Fruit fly (Drosophila melanogaster) whole organism, embryonic: ENCODE results near the gene CG45544.
A peak's percentile ranks its signal among the peaks of the same experiment; 100 is the strongest.

Experiments
- Bgb ChIP-seq: fragments of 200-800 bp; sonication (Bioruptor generic); IDR thresholded peaks from 2 replicates; pipeline ENCODE4 v1.3.6; 2022; ENCODE audit warnings: missing biosample characterization, missing genetic modification characterization; ENCODE audit not compliant: partially characterized antibody
- CG10209 ChIP-seq: fragments of 200-800 bp; sonication (Bioruptor generic); optimal IDR thresholded peaks from 3 replicates; lab custom pipeline; 2017; ENCODE audit warnings: missing biosample characterization, mild to moderate bottlenecking, missing genetic modification characterization, missing genetic modification reagents
- CG1024 ChIP-seq: fragments of 200-800 bp; sonication (Bioruptor generic); IDR thresholded peaks from 2 replicates; pipeline ENCODE4 v1.3.6; 2022; ENCODE audit warnings: missing biosample characterization, missing genetic modification characterization
- CG11695 ChIP-seq: fragments of 200-800 bp; sonication (Bioruptor generic); IDR thresholded peaks from 3 replicates; pipeline ENCODE4 v1.3.6; 2022; ENCODE audit warnings: missing biosample characterization, missing genetic modification characterization
- CG13775 ChIP-seq: fragments of 200-800 bp; sonication (Bioruptor generic); optimal IDR thresholded peaks from 3 replicates; lab custom pipeline; 2017; ENCODE audit warnings: missing biosample characterization, mild to moderate bottlenecking, missing genetic modification characterization
- CG14965 ChIP-seq: fragments of 200-800 bp; sonication (Bioruptor generic); optimal IDR thresholded peaks from 2 replicates; lab custom pipeline; 2016; ENCODE audit warnings: missing biosample characterization, missing genetic modification characterization, borderline replicate concordance
- CG15011 ChIP-seq: fragments of 200-800 bp; sonication (Bioruptor generic); optimal IDR thresholded peaks from 3 replicates; lab custom pipeline; 2018; ENCODE audit warnings: missing biosample characterization, mild to moderate bottlenecking, missing genetic modification characterization
- CG2129 ChIP-seq: fragments of 200-800 bp; sonication (Bioruptor generic); IDR thresholded peaks from 2 replicates; pipeline ENCODE4 v1.3.6; 2022; ENCODE audit warnings: missing biosample characterization, missing genetic modification characterization; ENCODE audit not compliant: partially characterized antibody
- CG2712 ChIP-seq: fragments of 200-800 bp; optimal IDR thresholded peaks from 3 replicates; lab custom pipeline; 2019; ENCODE audit warnings: missing biosample characterization, mild to moderate bottlenecking, missing genetic modification characterization, moderate library complexity
- CG31365 ChIP-seq: fragments of 200-800 bp; sonication (Bioruptor generic); optimal IDR thresholded peaks from 2 replicates; lab custom pipeline; 2018; ENCODE audit warnings: missing biosample characterization, mild to moderate bottlenecking, missing genetic modification characterization
- CG31441 ChIP-seq: fragments of 200-800 bp; sonication (Bioruptor generic); IDR thresholded peaks from 2 replicates; pipeline ENCODE4 v1.3.6; 2022; ENCODE audit warnings: missing biosample characterization, missing genetic modification characterization
- CG4360 ChIP-seq: fragments of 200-800 bp; sonication (Bioruptor generic); IDR thresholded peaks from 2 replicates; pipeline ENCODE4 v1.3.6; 2022; ENCODE audit warnings: missing biosample characterization, missing genetic modification characterization
- CG4424 ChIP-seq: fragments of 200-800 bp; sonication (Bioruptor generic); optimal IDR thresholded peaks from 3 replicates; lab custom pipeline; 2016; ENCODE audit warnings: missing biosample characterization, missing genetic modification characterization
- CG7271 ChIP-seq: fragments of 200-800 bp; sonication (Bioruptor generic); optimal IDR thresholded peaks from 2 replicates; lab custom pipeline; 2018; ENCODE audit warnings: missing biosample characterization, mild to moderate bottlenecking, missing genetic modification characterization, moderate library complexity
- CG7786 ChIP-seq: fragments of 200-800 bp; sonication (Bioruptor generic); optimal IDR thresholded peaks from 2 replicates; lab custom pipeline; 2016; ENCODE audit warnings: missing biosample characterization, missing genetic modification characterization
- CG7928 ChIP-seq: fragments of 200-800 bp; sonication (Bioruptor generic); optimal IDR thresholded peaks from 2 replicates; lab custom pipeline; 2017; ENCODE audit warnings: missing biosample characterization, mild to moderate bottlenecking, missing genetic modification characterization
- CG8290 ChIP-seq, 3 experiments: fragments of 200-800 bp; sonication (Bioruptor generic); optimal IDR thresholded peaks; 2 replicates each; lab custom pipeline; 2016 to 2019; ENCODE audit warnings: missing biosample characterization in 3 of 3, missing genetic modification characterization in 3 of 3, mild to moderate bottlenecking in 2 of 3, moderate library complexity in 1 of 3
- Dad ChIP-seq: fragments of 200-800 bp; sonication (Bioruptor generic); optimal IDR thresholded peaks from 3 replicates; lab custom pipeline; 2016; ENCODE audit warnings: missing biosample characterization, missing genetic modification characterization
- Deaf1 ChIP-seq: fragments of 200-800 bp; optimal IDR thresholded peaks from 3 replicates; lab custom pipeline; 2019; ENCODE audit warnings: missing biosample characterization, mild to moderate bottlenecking, missing genetic modification characterization, moderate library complexity
- GATAe ChIP-seq: fragments of 200-800 bp; sonication (Bioruptor generic); conservative IDR thresholded peaks from 2 replicates; pipeline ENCODE4 v1.3.6; 2022; ENCODE audit warnings: missing biosample characterization, missing genetic modification characterization
- HmgZ ChIP-seq: fragments of 200-800 bp; sonication (Bioruptor generic); optimal IDR thresholded peaks from 2 replicates; lab custom pipeline; 2018; ENCODE audit warnings: missing biosample characterization, mild to moderate bottlenecking, missing genetic modification characterization
- Optix ChIP-seq: fragments of 200-800 bp; sonication (Bioruptor generic); IDR thresholded peaks from 3 replicates; pipeline ENCODE4 v1.3.6; 2022; ENCODE audit warnings: missing biosample characterization, missing genetic modification characterization
- Pdp1 ChIP-seq, 2 experiments: fragments of 200-800 bp; sonication (Bioruptor generic); optimal IDR thresholded peaks; 3 replicates each; lab custom pipeline; 2016; ENCODE audit warnings: missing biosample characterization in 2 of 2, missing genetic modification characterization in 2 of 2, mild to moderate bottlenecking in 1 of 2, moderate library complexity in 1 of 2
- Ssrp ChIP-seq: fragments of 200-800 bp; sonication (Bioruptor generic); optimal IDR thresholded peaks from 2 replicates; lab custom pipeline; 2018; ENCODE audit warnings: missing biosample characterization, mild to moderate bottlenecking, missing genetic modification characterization, moderate library complexity
- Stat92E ChIP-seq, 3 experiments: fragments of >200 bp in 2 of 3; fragments of 200-800 bp in 1 of 3; sonication (Bioruptor generic) in 1 of 3; optimal IDR thresholded peaks; 2 replicates each; lab custom pipeline; 2017 to 2019; ENCODE audit warnings: missing biosample characterization in 3 of 3, missing genetic modification characterization in 3 of 3, mild to moderate bottlenecking in 1 of 3, moderate library complexity in 1 of 3
- aop ChIP-seq: fragments of 200-800 bp; sonication (Bioruptor generic); IDR thresholded peaks from 2 replicates; pipeline ENCODE4 v1.3.6; 2022; ENCODE audit warnings: missing biosample characterization, missing genetic modification characterization
- bsh ChIP-seq, 2 experiments: fragments of 200-800 bp; sonication (Bioruptor generic); optimal IDR thresholded peaks; 2 replicates each; lab custom pipeline; 2017 to 2018; ENCODE audit warnings: mild to moderate bottlenecking in 2 of 2, missing biosample characterization in 2 of 2, missing genetic modification characterization in 2 of 2, moderate library complexity in 1 of 2
- chm ChIP-seq: fragments of 200-800 bp; sonication (Bioruptor generic); IDR thresholded peaks from 2 replicates; pipeline ENCODE4 v1.3.6; 2022; ENCODE audit warnings: missing biosample characterization, missing genetic modification characterization
- crol ChIP-seq: fragments of 200-800 bp; sonication (Bioruptor generic); IDR thresholded peaks from 2 replicates; pipeline ENCODE4 v1.3.6; 2022; ENCODE audit warnings: missing biosample characterization, missing genetic modification characterization
- dpn ChIP-seq, 2 experiments: fragments of 200-800 bp; sonication (Bioruptor generic); optimal IDR thresholded peaks; 3 replicates each; lab custom pipeline; 2016; ENCODE audit warnings: missing biosample characterization in 2 of 2, missing genetic modification characterization in 2 of 2
- fd102C ChIP-seq: fragments of 200-800 bp; sonication (Bioruptor generic); optimal IDR thresholded peaks from 2 replicates; lab custom pipeline; 2018; ENCODE audit warnings: missing biosample characterization, mild to moderate bottlenecking, missing genetic modification characterization, moderate library complexity
- ftz-f1 ChIP-seq: fragments of 200-800 bp; sonication (Bioruptor generic); optimal IDR thresholded peaks from 2 replicates; lab custom pipeline; 2016; ENCODE audit warnings: missing biosample characterization, missing genetic modification characterization
- gt ChIP-seq: fragments of 200-800 bp; sonication (Bioruptor generic); IDR thresholded peaks from 2 replicates; pipeline ENCODE4 v1.3.6; 2022; ENCODE audit warnings: missing biosample characterization, missing genetic modification characterization
- her ChIP-seq: fragments of 200-800 bp; sonication (Bioruptor generic); optimal IDR thresholded peaks from 2 replicates; lab custom pipeline; 2016; ENCODE audit warnings: missing biosample characterization, missing genetic modification characterization
- lbe ChIP-seq: fragments of 200-800 bp; sonication (Bioruptor generic); optimal IDR thresholded peaks from 2 replicates; lab custom pipeline; 2016; ENCODE audit warnings: missing biosample characterization, mild to moderate bottlenecking, missing genetic modification characterization
- lola ChIP-seq, 3 experiments: fragments of >200 bp in 2 of 3; fragments of 200-800 bp in 1 of 3; sonication (Bioruptor generic) in 1 of 3; optimal IDR thresholded peaks; 2 replicates each; lab custom pipeline; 2017 to 2019; ENCODE audit warnings: missing biosample characterization in 3 of 3, missing genetic modification characterization in 3 of 3, mild to moderate bottlenecking in 1 of 3, moderate library complexity in 1 of 3
- odd ChIP-seq: fragments of 200-800 bp; sonication (Bioruptor generic); optimal IDR thresholded peaks from 2 replicates; lab custom pipeline; 2017; ENCODE audit warnings: missing biosample characterization, mild to moderate bottlenecking, missing genetic modification characterization
- psq ChIP-seq: fragments of 200-800 bp; sonication (Bioruptor generic); optimal IDR thresholded peaks from 2 replicates; lab custom pipeline; 2017; ENCODE audit warnings: missing biosample characterization, missing genetic modification characterization
- ranshi ChIP-seq: fragments of 200-800 bp; sonication (Bioruptor generic); IDR thresholded peaks from 2 replicates; pipeline ENCODE4 v1.3.6; 2022; ENCODE audit warnings: missing biosample characterization, missing genetic modification characterization
- repo ChIP-seq: fragments of 200-800 bp; sonication (Bioruptor generic); optimal IDR thresholded peaks from 2 replicates; lab custom pipeline; 2016; ENCODE audit warnings: missing biosample characterization, missing genetic modification characterization
- sd ChIP-seq: fragments of 200-800 bp; sonication (Bioruptor generic); optimal IDR thresholded peaks from 3 replicates; lab custom pipeline; 2018; ENCODE audit warnings: missing biosample characterization, mild to moderate bottlenecking, missing genetic modification characterization, moderate library complexity
- sens ChIP-seq: fragments of 200-800 bp; sonication (Bioruptor generic); peaks from one replicate; lab custom pipeline; 2016; ENCODE audit warnings: missing biosample characterization, missing genetic modification characterization
- sens-2 ChIP-seq: fragments of 200-800 bp; sonication (Bioruptor generic); IDR thresholded peaks from 2 replicates; pipeline ENCODE4 v1.3.6; 2022; ENCODE audit warnings: missing biosample characterization, missing genetic modification characterization
- sima ChIP-seq: fragments of 200-800 bp; sonication (Bioruptor generic); optimal IDR thresholded peaks from 2 replicates; lab custom pipeline; 2016; ENCODE audit warnings: missing biosample characterization, missing genetic modification characterization
- stc ChIP-seq: fragments of 200-800 bp; sonication (Bioruptor generic); IDR thresholded peaks from 2 replicates; pipeline ENCODE4 v1.3.6; 2022; ENCODE audit warnings: missing biosample characterization, missing genetic modification characterization
- tgo ChIP-seq: fragments of 200-800 bp; sonication (Bioruptor generic); IDR thresholded peaks from 3 replicates; pipeline ENCODE4 v1.3.6; 2022; ENCODE audit warnings: missing biosample characterization, missing genetic modification characterization
- vvl ChIP-seq: fragments of 200-800 bp; sonication (Bioruptor generic); IDR thresholded peaks from 2 replicates; pipeline ENCODE4 v1.3.6; 2022; ENCODE audit warnings: missing biosample characterization, missing genetic modification characterization
- wdn ChIP-seq: fragments of 200-800 bp; sonication (Bioruptor generic); IDR thresholded peaks from 2 replicates; pipeline ENCODE4 v1.3.6; 2022; ENCODE audit warnings: missing biosample characterization, missing genetic modification characterization

CG45544 gene

DNA sequence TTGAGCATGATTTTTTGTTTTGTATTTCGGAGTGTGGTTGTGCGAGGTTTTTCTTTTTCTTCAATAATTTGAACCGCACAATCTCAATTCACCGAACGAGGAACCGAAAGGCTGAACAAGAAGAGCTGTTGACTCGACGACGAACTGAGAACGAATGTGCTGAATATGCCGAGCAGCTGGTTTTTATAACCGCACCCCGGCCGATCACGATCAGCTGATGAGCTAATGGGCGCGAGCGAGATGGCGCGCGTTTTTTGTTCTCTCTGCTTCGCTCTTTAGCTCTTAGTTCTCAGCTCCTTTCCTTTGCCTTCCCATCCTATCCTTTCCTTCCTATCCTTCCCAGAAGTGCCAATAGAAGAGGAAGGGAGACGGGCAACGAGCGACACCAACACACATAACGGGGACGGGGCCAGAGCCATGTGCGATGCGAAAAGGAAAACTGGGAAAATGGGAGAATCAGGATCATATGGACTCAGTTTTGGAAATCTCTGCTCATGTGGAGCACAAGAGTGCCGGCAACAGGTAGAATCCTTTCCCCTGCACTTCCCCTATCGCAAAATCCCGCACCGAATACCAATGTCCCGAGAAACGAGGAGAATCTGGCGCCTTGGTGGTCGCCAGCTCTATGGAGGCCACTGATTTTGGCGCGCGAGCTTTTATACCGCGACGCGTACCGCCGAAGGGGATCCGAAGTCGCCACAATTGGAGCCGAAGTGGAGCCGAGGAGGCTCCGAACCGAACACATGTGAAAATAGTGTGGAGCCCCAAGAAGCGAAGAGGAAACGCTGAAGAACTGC lies 921 bp upstream of the CG45544 start, which contains the start of gene stg (continued):
- peak; percentile 93 for TF ChIP-seq chm (GFP tag; lab: Robert Waterston, UW)
- TF ChIP-seq sima = no peak
- TF ChIP-seq CG4360 (GFP tag; lab: Robert Waterston, UW) = no peak
- TF ChIP-seq sd (tag; lab: Kevin White, UChicago) = no peak
- peak; percentile 22 for TF ChIP-seq CG4424 (GFP tag; lab: Kevin White, UChicago)
- peak; percentile 21; the same call in 1 of the 2 replicates for TF ChIP-seq sens-2
- TF ChIP-seq fd102C = peak; percentile 7
- TF ChIP-seq CG10209 (GFP tag; lab: Kevin White, UChicago) = no peak
- no peak for TF ChIP-seq CG14965 (GFP tag; lab: Kevin White, UChicago)
- peak; percentile 37 for TF ChIP-seq her
- TF ChIP-seq Pdp1 (GFP tag; optimal IDR thresholded peaks at IDR 0.05; lab: Kevin White, UChicago) = peak in 1 of 2 experiments; percentile 10
- TF ChIP-seq lola (GFP tag; optimal IDR thresholded peaks at IDR 0.05; lab: Kevin White, UChicago) = no peak
- TF ChIP-seq HmgZ (tag; lab: Kevin White, UChicago) = no peak
- TF ChIP-seq odd (GFP tag; lab: Kevin White, UChicago) = peak; percentile 33
- peak; percentile 16 for TF ChIP-seq CG7271 (tag; lab: Kevin White, UChicago)
- peak; percentile 44 for TF ChIP-seq CG8290 (GFP tag; optimal IDR thresholded peaks at IDR 0.05; lab: Kevin White, UChicago)
- peak in 1 of 2 experiments; percentile 7 for TF ChIP-seq CG8290 (tag; optimal IDR thresholded peaks at IDR 0.05; lab: Kevin White, UChicago)
- TF ChIP-seq Dad = no peak
- TF ChIP-seq gt (GFP tag; lab: Robert Waterston, UW) = no peak
- TF ChIP-seq CG1024 = no peak
- no peak for TF ChIP-seq CG31365 (tag; lab: Kevin White, UChicago)
- peak; percentile 95 for TF ChIP-seq Deaf1
- TF ChIP-seq CG13775 = no peak
- 0 out of 2 replicates have a peak, but pooled peaks have one; percentile 15 for TF ChIP-seq aop (GFP tag; lab: Robert Waterston, UW)
- TF ChIP-seq wdn (GFP tag; lab: Robert Waterston, UW) = no peak
- no peak for TF ChIP-seq CG15011
- TF ChIP-seq CG31441 (GFP tag; lab: Robert Waterston, UW) = no peak
- TF ChIP-seq Stat92E (GFP tag; optimal IDR thresholded peaks at IDR 0.05; lab: Kevin White, UChicago) = peak in 1 of 3 experiments; percentile 40
- TF ChIP-seq tgo (GFP tag; lab: Robert Waterston, UW) = no peak
- no peak for TF ChIP-seq Optix (GFP tag; lab: Robert Waterston, UW)
- no peak for TF ChIP-seq CG7928 (GFP tag; lab: Kevin White, UChicago)
- peak; percentile 46; the same call in 1 of the 2 replicates for TF ChIP-seq Bgb (GFP tag; lab: Robert Waterston, UW)
- TF ChIP-seq CG7786 = no peak
- no peak for TF ChIP-seq stc (GFP tag; lab: Robert Waterston, UW)
- TF ChIP-seq crol (GFP tag; lab: Robert Waterston, UW) = no peak
- TF ChIP-seq Ssrp (tag; lab: Kevin White, UChicago) = no peak
- TF ChIP-seq vvl (GFP tag; lab: Robert Waterston, UW) = 0 out of 2 replicates have a peak, but pooled peaks have one; percentile 25
- TF ChIP-seq lbe (GFP tag; lab: Kevin White, UChicago) = no peak
- TF ChIP-seq CG11695 (GFP tag; lab: Robert Waterston, UW) = no peak
- peak; percentile 80 for TF ChIP-seq sens (GFP tag; lab: Kevin White, UChicago)
- peak; percentile 1 for TF ChIP-seq ftz-f1 (GFP tag; lab: Kevin White, UChicago)
- peak in 1 of 2 experiments; percentile 42 for TF ChIP-seq dpn (GFP tag; optimal IDR thresholded peaks at IDR 0.05; lab: Kevin White, UChicago)
- no peak for TF ChIP-seq CG2129 (GFP tag; lab: Robert Waterston, UW)
- TF ChIP-seq ranshi (GFP tag; lab: Robert Waterston, UW) = no peak
- no peak for TF ChIP-seq GATAe
- no peak for TF ChIP-seq bsh (GFP tag; optimal IDR thresholded peaks at IDR 0.05; lab: Kevin White, UChicago)
- TF ChIP-seq CG2712 = peak; percentile 9
- TF ChIP-seq psq (GFP tag; lab: Kevin White, UChicago) = peak; percentile 88
- TF ChIP-seq repo = no peak
